Fruit fly (Drosophila melanogaster): ENCODE data around the gene Diap1.

Gene Diap1

dm6 chr3L:16090330-16090803, 39.5 kb upstream of the Diap1 start, which contains the start of the genes CG5235 and ClC-c (continued):
- TF ChIP-seq amos (GFP tag; IDR thresholded peaks at IDR 0.05; ENCODE audit: partially characterized antibody) (peak; percentile 87), maf-S (GFP tag; optimal IDR thresholded peaks at IDR 0.05) (no peak), TFAM (GFP tag; optimal IDR thresholded peaks at IDR 0.05) (no peak), CG13894 (tag; optimal IDR thresholded peaks at IDR 0.05) (no peak), bigmax (GFP tag; optimal IDR thresholded peaks at IDR 0.05) (no peak), Optix (GFP tag; IDR thresholded peaks at IDR 0.05) (no peak), lilli (GFP tag; optimal IDR thresholded peaks at IDR 0.05) (no peak), her (GFP tag; optimal IDR thresholded peaks at IDR 0.05) (peak; percentile 16), CG6854 (GFP tag; optimal IDR thresholded peaks at IDR 0.05) (no peak), CG3065 (GFP tag; optimal IDR thresholded peaks at IDR 0.05) (no peak), gcm (GFP tag; optimal IDR thresholded peaks at IDR 0.05) (no peak), CG10274 (GFP tag; optimal IDR thresholded peaks at IDR 0.05) (no peak), tup (GFP tag; optimal IDR thresholded peaks at IDR 0.05) (no peak), CG2120 (GFP tag; optimal IDR thresholded peaks at IDR 0.05) (peak; percentile 9), dimm (GFP tag; IDR thresholded peaks at IDR 0.05) (no peak), CG12236 (GFP tag; optimal IDR thresholded peaks at IDR 0.05) (no peak), unc-4 (GFP tag; IDR thresholded peaks at IDR 0.05; ENCODE audit: partially characterized antibody) (peak; percentile 84), CG7745 (tag; optimal IDR thresholded peaks at IDR 0.05) (peak; percentile 46), vfl (GFP tag; optimal IDR thresholded peaks at IDR 0.05) (no peak), lbe (GFP tag; optimal IDR thresholded peaks at IDR 0.05) (peak; percentile 29), sisA (GFP tag; IDR thresholded peaks at IDR 0.05) (no peak), CG6272 (GFP tag; IDR thresholded peaks at IDR 0.05) (no peak), NfI (GFP tag; optimal IDR thresholded peaks at IDR 0.05) (no peak), GATAe (GFP tag; conservative IDR thresholded peaks at IDR 0.05) (no peak), nmo (GFP tag; optimal IDR thresholded peaks at IDR 0.05) (peak; percentile 26), Xrp1 (GFP tag; IDR thresholded peaks at IDR 0.05) (no peak), phol (tag; optimal IDR thresholded peaks at IDR 0.05) (no peak), CG15601 (tag; optimal IDR thresholded peaks at IDR 0.05) (no peak), rib (GFP tag; IDR thresholded peaks at IDR 0.05) (peak; percentile 94), Doc2 (GFP tag; IDR thresholded peaks at IDR 0.05) (no peak), MESR4 (GFP tag; optimal IDR thresholded peaks at IDR 0.05) (peak; percentile 96), NK7.1 (GFP tag; optimal IDR thresholded peaks at IDR 0.05) (no peak), chinmo (GFP tag; IDR thresholded peaks at IDR 0.05; ENCODE audit: partially characterized antibody) (peak; percentile 86; the same call in 2 of the 4 replicates), CG8388 (GFP tag; optimal IDR thresholded peaks at IDR 0.05) (no peak), Trl (optimal IDR thresholded peaks at IDR 0.05) (no peak), Trl (GFP tag; optimal IDR thresholded peaks at IDR 0.05) (no peak), CG1792 (GFP tag; optimal IDR thresholded peaks at IDR 0.05) (no peak), CG6254 (GFP tag; optimal IDR thresholded peaks at IDR 0.05) (no peak), H15 (GFP tag; IDR thresholded peaks at IDR 0.05) (no peak), odd (GFP tag; optimal IDR thresholded peaks at IDR 0.05) (no peak), Mad (GFP tag; optimal IDR thresholded peaks at IDR 0.05) (no peak), CG10267 (tag; optimal IDR thresholded peaks at IDR 0.05) (peak; percentile 40), Ssrp (tag; optimal IDR thresholded peaks at IDR 0.05) (no peak), HLH4C (GFP tag; IDR thresholded peaks at IDR 0.05; ENCODE audit: partially characterized antibody) (peak; percentile 84), CG30431 (GFP tag; optimal IDR thresholded peaks at IDR 0.05) (no peak), CG3995 (GFP tag; optimal IDR thresholded peaks at IDR 0.05) (peak; percentile 76), CG13624 (GFP tag; optimal IDR thresholded peaks at IDR 0.05) (peak; percentile 37), CG4730 (GFP tag; IDR thresholded peaks at IDR 0.05) (no peak), vnd (GFP tag; IDR thresholded peaks at IDR 0.05; ENCODE audit: partially characterized antibody) (peak; percentile 74), sens (GFP tag) (peak; percentile 37), trem (tag; optimal IDR thresholded peaks at IDR 0.05) (peak; percentile 45), CG16779 (GFP tag; IDR thresholded peaks at IDR 0.05) (no peak)
